1 fruit fly cellular context compared by ENCODE assay signal in the genomic region with DNA sequence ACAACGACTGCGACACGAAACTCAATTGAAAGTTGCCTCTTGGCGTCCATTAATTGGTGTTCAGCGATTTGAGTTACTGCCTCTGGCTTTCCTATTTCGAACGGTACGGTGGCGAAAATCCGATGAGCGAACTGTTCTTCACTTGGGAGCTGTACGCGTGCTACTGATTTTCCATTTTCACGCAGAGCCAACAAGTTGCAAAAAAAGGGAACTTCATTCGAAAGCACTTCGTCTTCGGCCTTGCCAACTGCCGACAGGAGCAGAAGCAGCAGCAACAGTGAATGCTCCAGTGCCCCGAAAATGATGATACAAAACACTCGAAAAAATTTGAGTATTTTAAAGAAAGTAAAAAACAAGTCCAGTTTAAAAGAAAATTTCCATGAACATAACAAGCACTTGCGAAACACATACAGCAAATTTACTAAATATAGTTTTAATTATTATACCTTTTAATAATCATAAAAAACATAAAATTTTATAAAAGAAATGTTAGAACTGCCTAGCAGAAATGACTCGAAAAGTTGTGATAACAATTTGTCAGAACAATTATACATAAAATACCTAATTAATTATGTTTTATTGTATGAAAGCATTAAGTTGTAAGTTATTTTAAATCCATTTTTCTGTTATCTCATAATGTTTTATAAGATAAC.
TF ChIP-seq lines count a peak whose summit lies in the region.

No protein-coding gene starts in this region.

TF ChIP-seq in whole organism, embryonic, 481 proteins besides CTCF, POLR2A, EP300 and RAD21 (continued from another document):
- TF ChIP-seq vvl (GFP tag; IDR thresholded peaks at IDR 0.05; lab: Robert Waterston, UW) = no peak
- no peak for TF ChIP-seq Mrtf (GFP tag; IDR thresholded peaks at IDR 0.05; lab: Robert Waterston, UW)
- TF ChIP-seq CG34422 (GFP tag; IDR thresholded peaks at IDR 0.05; lab: Robert Waterston, UW) = no peak
- no peak for TF ChIP-seq Stat92E (GFP tag; optimal IDR thresholded peaks at IDR 0.05; lab: Kevin White, UChicago)
- TF ChIP-seq crol (GFP tag; IDR thresholded peaks at IDR 0.05; lab: Robert Waterston, UW) = no peak
- peak; percentile 3 for TF ChIP-seq gcm (GFP tag; optimal IDR thresholded peaks at IDR 0.05; lab: Kevin White, UChicago)
- peak; percentile 3 for TF ChIP-seq exex (tag; optimal IDR thresholded peaks at IDR 0.05; lab: Kevin White, UChicago)
- no peak for TF ChIP-seq mirr (GFP tag; optimal IDR thresholded peaks at IDR 0.05; lab: Kevin White, UChicago)
- TF ChIP-seq Xbp1 (GFP tag; optimal IDR thresholded peaks at IDR 0.05; lab: Kevin White, UChicago) = peak; percentile 7
- no peak for TF ChIP-seq ham (GFP tag; IDR thresholded peaks at IDR 0.05; lab: Robert Waterston, UW)
- peak; percentile 48 for TF ChIP-seq CG18619 (GFP tag; optimal IDR thresholded peaks at IDR 0.05; lab: Kevin White, UChicago)
- no peak for TF ChIP-seq TFAM (GFP tag; optimal IDR thresholded peaks at IDR 0.05; lab: Kevin White, UChicago)
- no peak for TF ChIP-seq repo (GFP tag; optimal IDR thresholded peaks at IDR 0.05; lab: Kevin White, UChicago)
- TF ChIP-seq CG6791 (GFP tag; IDR thresholded peaks at IDR 0.05; lab: Robert Waterston, UW; ENCODE audit: partially characterized antibody) = no peak
- TF ChIP-seq CG8478 (optimal IDR thresholded peaks at IDR 0.05; lab: Kevin White, UChicago) = no peak
- TF ChIP-seq eyg (GFP tag; optimal IDR thresholded peaks at IDR 0.05; lab: Kevin White, UChicago) = no peak
- no peak for TF ChIP-seq CG1233 (GFP tag; optimal IDR thresholded peaks at IDR 0.05; lab: Kevin White, UChicago)
- peak; percentile 40 for TF ChIP-seq CG9437 (GFP tag; optimal IDR thresholded peaks at IDR 0.05; lab: Kevin White, UChicago)
- no peak for TF ChIP-seq CG12071 (GFP tag; optimal IDR thresholded peaks at IDR 0.05; lab: Kevin White, UChicago)
- TF ChIP-seq dan (GFP tag; IDR thresholded peaks at IDR 0.05; lab: Robert Waterston, UW) = no peak
- no peak for TF ChIP-seq tgo (GFP tag; IDR thresholded peaks at IDR 0.05; lab: Robert Waterston, UW)
- no peak for TF ChIP-seq bab2 (GFP tag; optimal IDR thresholded peaks at IDR 0.05; lab: Kevin White, UChicago)
- peak; percentile 37 for TF ChIP-seq B-H2 (GFP tag; optimal IDR thresholded peaks at IDR 0.05; lab: Kevin White, UChicago)
- TF ChIP-seq unc-4 (GFP tag; IDR thresholded peaks at IDR 0.05; lab: Robert Waterston, UW; ENCODE audit: partially characterized antibody) = no peak
- TF ChIP-seq Poxn (GFP tag; IDR thresholded peaks at IDR 0.05; lab: Robert Waterston, UW) = no peak
- TF ChIP-seq lola (GFP tag; optimal IDR thresholded peaks at IDR 0.05; lab: Kevin White, UChicago) = no peak
- TF ChIP-seq chn (GFP tag; optimal IDR thresholded peaks at IDR 0.05; lab: Kevin White, UChicago) = no peak
- no peak for TF ChIP-seq CG18476 (GFP tag; optimal IDR thresholded peaks at IDR 0.05; lab: Kevin White, UChicago)
- TF ChIP-seq ewg (GFP tag; optimal IDR thresholded peaks at IDR 0.05; lab: Kevin White, UChicago) = no peak
- no peak for TF ChIP-seq CG17912 (GFP tag; optimal IDR thresholded peaks at IDR 0.05; lab: Kevin White, UChicago)
- TF ChIP-seq Trl (optimal IDR thresholded peaks at IDR 0.05; lab: Kevin White, UChicago) = no peak
- no peak for TF ChIP-seq Trl (GFP tag; optimal IDR thresholded peaks at IDR 0.05; lab: Kevin White, UChicago)
- no peak for TF ChIP-seq CG3995 (GFP tag; optimal IDR thresholded peaks at IDR 0.05; lab: Kevin White, UChicago)
- no peak for TF ChIP-seq tin (GFP tag; optimal IDR thresholded peaks at IDR 0.05; lab: Kevin White, UChicago)
- no peak for TF ChIP-seq sr (GFP tag; IDR thresholded peaks at IDR 0.05; lab: Robert Waterston, UW)
- no peak for TF ChIP-seq CG11247 (GFP tag; IDR thresholded peaks at IDR 0.05; lab: Robert Waterston, UW)
- no peak for TF ChIP-seq tna (GFP tag; IDR thresholded peaks at IDR 0.05; lab: Robert Waterston, UW; ENCODE audit: partially characterized antibody)
- TF ChIP-seq Atf-2 (GFP tag; optimal IDR thresholded peaks at IDR 0.05; lab: Kevin White, UChicago) = no peak
- no peak for TF ChIP-seq esg (GFP tag; conservative IDR thresholded peaks at IDR 0.05; lab: Robert Waterston, UW)
- TF ChIP-seq Nf-YB (GFP tag; optimal IDR thresholded peaks at IDR 0.05; lab: Kevin White, UChicago) = peak; percentile 36
- peak; percentile 54 for TF ChIP-seq CG13296 (GFP tag; optimal IDR thresholded peaks at IDR 0.05; lab: Kevin White, UChicago)
- TF ChIP-seq HLHmδ (GFP tag; optimal IDR thresholded peaks at IDR 0.05; lab: Kevin White, UChicago) = no peak
- TF ChIP-seq sens (GFP tag; lab: Kevin White, UChicago) = peak; percentile 41
- TF ChIP-seq CG2202 (tag; optimal IDR thresholded peaks at IDR 0.05; lab: Kevin White, UChicago) = no peak
- TF ChIP-seq Doc2 (GFP tag; IDR thresholded peaks at IDR 0.05; lab: Robert Waterston, UW) = no peak
- TF ChIP-seq CG42726 (GFP tag; IDR thresholded peaks at IDR 0.05; lab: Robert Waterston, UW; ENCODE audit: partially characterized antibody) = no peak
- TF ChIP-seq trh (GFP tag; optimal IDR thresholded peaks at IDR 0.05; lab: Kevin White, UChicago) = no peak
- no peak for TF ChIP-seq unpg (GFP tag; optimal IDR thresholded peaks at IDR 0.05; lab: Kevin White, UChicago)
- TF ChIP-seq zen (tag; optimal IDR thresholded peaks at IDR 0.05; lab: Kevin White, UChicago) = no peak
- peak; percentile 55 for TF ChIP-seq CG18262 (tag; optimal IDR thresholded peaks at IDR 0.05; lab: Kevin White, UChicago)
- TF ChIP-seq croc (GFP tag; conservative IDR thresholded peaks at IDR 0.05; lab: Robert Waterston, UW) = no peak
- TF ChIP-seq p53 (GFP tag; optimal IDR thresholded peaks at IDR 0.05; lab: Kevin White, UChicago) = no peak
- TF ChIP-seq sug (tag; optimal IDR thresholded peaks at IDR 0.05; lab: Kevin White, UChicago) = peak; percentile 40
- peak; percentile 64 for TF ChIP-seq Sox100B (GFP tag; optimal IDR thresholded peaks at IDR 0.05; lab: Kevin White, UChicago)
- TF ChIP-seq Sin3A (optimal IDR thresholded peaks at IDR 0.05; lab: Kevin White, UChicago) = no peak
- no peak for TF ChIP-seq CG32532 (GFP tag; IDR thresholded peaks at IDR 0.05; lab: Robert Waterston, UW)
- TF ChIP-seq hth (optimal IDR thresholded peaks at IDR 0.05; lab: Kevin White, UChicago) = no peak
- TF ChIP-seq Hr39 (optimal IDR thresholded peaks at IDR 0.05; lab: Kevin White, UChicago) = no peak
- TF ChIP-seq kni (GFP tag; optimal IDR thresholded peaks at IDR 0.05; lab: Kevin White, UChicago) = no peak
- TF ChIP-seq Ets65A (GFP tag; lab: Kevin White, UChicago) = no peak
- peak; percentile 53 for TF ChIP-seq CoRest (tag; optimal IDR thresholded peaks at IDR 0.05; lab: Kevin White, UChicago)
- peak; percentile 58 for TF ChIP-seq CG9727 (GFP tag; optimal IDR thresholded peaks at IDR 0.05; lab: Kevin White, UChicago)
- no peak for TF ChIP-seq trem (tag; optimal IDR thresholded peaks at IDR 0.05; lab: Kevin White, UChicago)
- TF ChIP-seq CG17328 (GFP tag; IDR thresholded peaks at IDR 0.05; lab: Robert Waterston, UW) = no peak
- TF ChIP-seq zf30C (GFP tag; optimal IDR thresholded peaks at IDR 0.05; lab: Kevin White, UChicago) = peak; percentile 46
- TF ChIP-seq Meics (GFP tag; optimal IDR thresholded peaks at IDR 0.05; lab: Kevin White, UChicago) = peak; percentile 78
- no peak for TF ChIP-seq gce (GFP tag; IDR thresholded peaks at IDR 0.05; lab: Robert Waterston, UW)
- TF ChIP-seq Myb (GFP tag; optimal IDR thresholded peaks at IDR 0.05; lab: Kevin White, UChicago) = no peak
- TF ChIP-seq B-H1 (GFP tag; IDR thresholded peaks at IDR 0.05; lab: Robert Waterston, UW) = no peak
- TF ChIP-seq CG3163 (GFP tag; optimal IDR thresholded peaks at IDR 0.05; lab: Kevin White, UChicago) = no peak
- TF ChIP-seq CG10654 (GFP tag; optimal IDR thresholded peaks at IDR 0.05; lab: Kevin White, UChicago) = no peak
- peak; percentile 73 for TF ChIP-seq Hand (GFP tag; optimal IDR thresholded peaks at IDR 0.05; lab: Kevin White, UChicago)
- TF ChIP-seq dimm (GFP tag; IDR thresholded peaks at IDR 0.05; lab: Robert Waterston, UW) = no peak
- TF ChIP-seq CG7357 (GFP tag; IDR thresholded peaks at IDR 0.05; lab: Robert Waterston, UW) = no peak
- TF ChIP-seq crp (GFP tag; optimal IDR thresholded peaks at IDR 0.05; lab: Kevin White, UChicago) = no peak
